Worm (Caenorhabditis elegans) whole organism, midembryonic: ENCODE results near the gene F21D9.4.

Source experiments
- tab-1 ChIP-seq: fragments of 200-800 bp; sonication (Bioruptor generic); IDR thresholded peaks from 2 replicates; pipeline ENCODE4 v1.3.6; 2022; ENCODE audit warnings: missing genetic modification characterization, missing compliant biosample characterization
- ztf-23 ChIP-seq: fragments of 200-800 bp; sonication (Bioruptor generic); IDR thresholded peaks from 2 replicates; pipeline ENCODE4 v1.3.6; 2022; ENCODE audit warnings: missing genetic modification reagents, missing genetic modification characterization, missing compliant biosample characterization
- ztf-29 ChIP-seq: fragments of 200-800 bp; sonication (Bioruptor generic); IDR thresholded peaks from 2 replicates; pipeline ENCODE4 v1.3.6; 2022; ENCODE audit warnings: missing genetic modification reagents, missing genetic modification characterization, missing compliant biosample characterization

DNA sequence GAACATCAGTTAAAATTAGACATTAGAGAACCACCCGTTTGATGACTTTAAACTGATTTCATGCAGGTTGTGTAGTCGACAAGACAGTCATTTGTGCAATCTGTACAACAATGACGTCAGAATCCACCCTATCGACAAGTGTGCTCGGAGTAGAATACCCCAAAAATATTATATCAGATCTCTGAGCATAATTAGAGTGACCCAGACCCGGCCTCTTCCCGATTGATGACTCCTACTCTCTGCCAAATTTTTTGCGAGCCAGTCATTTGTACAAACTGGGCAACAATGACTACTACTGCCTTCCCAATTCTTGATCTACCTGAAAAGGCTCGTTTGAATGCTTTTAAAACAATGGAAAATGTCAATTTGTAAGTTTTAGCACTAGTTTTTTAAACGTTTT lies 13.5 kb upstream of the F21D9.4 start, which contains the start of the genes fbxb-115 and fbxb-1:
- TF ChIP-seq ztf-29 (GFP tag; lab: Robert Waterston, UW) (no peak), ztf-23 (GFP tag; lab: Robert Waterston, UW) (no peak), tab-1 (GFP tag; lab: Robert Waterston, UW) (no peak)
